Worm (Caenorhabditis elegans) whole organism, L1 larva: ENCODE results near the gene ZK550.2.

Source experiments
- aha-1 ChIP-seq: fragments of 150-350 bp; optimal IDR thresholded peaks from 2 replicates; lab custom pipeline; 2014; ENCODE audit warnings: missing biosample characterization, missing genetic modification characterization
- ama-1 ChIP-seq: fragments of 150-350 bp; optimal IDR thresholded peaks from 2 replicates; lab custom pipeline; 2014
- ceh-82 ChIP-seq, 3 experiments: fragments of 150-350 bp in 1 of 3; sonication (generic microtip) in 2 of 3; optimal IDR thresholded peaks; 2 replicates each; lab custom pipeline; 2014 to 2017; ENCODE audit warnings: missing biosample characterization in 3 of 3, missing genetic modification characterization in 3 of 3
- ets-5 ChIP-seq: fragments of 200-800 bp; sonication (Bioruptor generic); IDR thresholded peaks from 2 replicates; pipeline ENCODE4 v1.3.6; 2022; ENCODE audit warnings: missing genetic modification characterization, missing compliant biosample characterization
- fkh-10 ChIP-seq: sonication (generic microtip); optimal IDR thresholded peaks from 2 replicates; lab custom pipeline; 2017; ENCODE audit warnings: missing biosample characterization, missing genetic modification reagents, missing genetic modification characterization
- mab-9 ChIP-seq: fragments of 200-800 bp; sonication (Bioruptor generic); IDR thresholded peaks from 2 replicates; pipeline ENCODE4 v1.3.6; 2022; ENCODE audit warnings: missing genetic modification reagents, missing genetic modification characterization, missing compliant biosample characterization
- nhr-11 ChIP-seq: fragments of 150-350 bp; optimal IDR thresholded peaks from 2 replicates; lab custom pipeline; 2014; ENCODE audit warnings: missing biosample characterization, missing genetic modification characterization
- nhr-28 ChIP-seq: fragments of 150-350 bp; optimal IDR thresholded peaks from 2 replicates; lab custom pipeline; 2014; ENCODE audit warnings: missing biosample characterization, missing genetic modification characterization
- nhr-76 ChIP-seq: sonication (generic microtip); optimal IDR thresholded peaks from 2 replicates; lab custom pipeline; 2017; ENCODE audit warnings: missing biosample characterization, missing genetic modification characterization
- nhr-85 ChIP-seq: sonication (generic microtip); peaks from one replicate; lab custom pipeline; 2016; ENCODE audit warnings: missing genetic modification characterization, inconsistent platforms, missing compliant biosample characterization
- ztf-11 ChIP-seq, 2 experiments: sonication (generic microtip); optimal IDR thresholded peaks; 2 replicates each; lab custom pipeline; 2016 to 2017; ENCODE audit warnings: missing genetic modification characterization in 2 of 2, missing biosample characterization in 1 of 2, missing compliant biosample characterization in 1 of 2

- TF ChIP-seq fkh-10 (GFP tag; lab: Kevin White, UChicago) (no peak), ceh-82 (tag; optimal IDR thresholded peaks at IDR 0.05; lab: Kevin White, UChicago) (no peak), ztf-11 (tag; optimal IDR thresholded peaks at IDR 0.05; lab: Kevin White, UChicago) (no peak), ama-1 (no peak), ets-5 (GFP tag; lab: Robert Waterston, UW) (no peak), nhr-28 (no peak), aha-1 (no peak), nhr-76 (no peak), mab-9 (GFP tag; lab: Robert Waterston, UW) (no peak), nhr-85 (tag; lab: Kevin White, UChicago) (no peak), nhr-11 (tag; lab: Kevin White, UChicago) (no peak)
These were observed 22.0 kb downstream of the ZK550.2 start for ce11 chrIV:17267304-17267891.
